Worm (Caenorhabditis elegans) whole organism, midembryonic: Measurements from ENCODE around the gene Y73F8A.32.

Source experiments
- cog-1 ChIP-seq: sonication (generic microtip); optimal IDR thresholded peaks from 2 replicates; lab custom pipeline; 2016; ENCODE audit warnings: missing genetic modification characterization, missing compliant biosample characterization
- klf-2 ChIP-seq: fragments of 200-800 bp; sonication (Bioruptor generic); conservative IDR thresholded peaks from 2 replicates; pipeline ENCODE4 v1.3.6; 2022; ENCODE audit warnings: missing genetic modification reagents, missing genetic modification characterization, missing compliant biosample characterization
- med-1 ChIP-seq: sonication (generic microtip); optimal IDR thresholded peaks from 2 replicates; lab custom pipeline; 2017; ENCODE audit warnings: missing genetic modification characterization, mild to moderate bottlenecking, missing compliant biosample characterization, antibody characterized with exemption, missing genetic modification reagents; ENCODE audit not compliant: insufficient read depth
- ref-1 ChIP-seq: fragments of 200-800 bp; sonication (Bioruptor generic); conservative IDR thresholded peaks from 2 replicates; pipeline ENCODE4 v1.3.6; 2022; ENCODE audit warnings: missing genetic modification reagents, missing genetic modification characterization, missing compliant biosample characterization
- ztf-29 ChIP-seq: fragments of 200-800 bp; sonication (Bioruptor generic); IDR thresholded peaks from 2 replicates; pipeline ENCODE4 v1.3.6; 2022; ENCODE audit warnings: missing genetic modification reagents, missing genetic modification characterization, missing compliant biosample characterization

- TF ChIP-seq ref-1 = no peak
- TF ChIP-seq med-1 (GFP tag; lab: Kevin White, UChicago) = no peak
- TF ChIP-seq ztf-29 (GFP tag; lab: Robert Waterston, UW) = no peak
- TF ChIP-seq klf-2 (GFP tag; lab: Robert Waterston, UW) = no peak
- peak; percentile 25 for TF ChIP-seq cog-1 (tag; lab: Kevin White, UChicago)
These were observed 40.0 kb upstream of the Y73F8A.32 start for ce11 chrIV:15561223-15561656.
